Fruit fly (Drosophila melanogaster) whole organism, embryonic: ENCODE measurements around the gene Osi17.

Experiments
- Blimp-1 ChIP-seq: fragments of 200-800 bp; sonication (Bioruptor generic); optimal IDR thresholded peaks from 3 replicates; lab custom pipeline; 2018; ENCODE audit warnings: missing biosample characterization, missing genetic modification characterization, mild to moderate bottlenecking, moderate library complexity, missing genetic modification reagents
- CG10431 ChIP-seq: fragments of 200-800 bp; sonication (Bioruptor generic); optimal IDR thresholded peaks from 3 replicates; lab custom pipeline; 2018; ENCODE audit warnings: missing biosample characterization, mild to moderate bottlenecking, missing genetic modification characterization
- CG12104 ChIP-seq: fragments of 200-800 bp; sonication (Bioruptor generic); optimal IDR thresholded peaks from 3 replicates; lab custom pipeline; 2016; ENCODE audit warnings: missing biosample characterization, missing genetic modification characterization
- CG15514 ChIP-seq: fragments of 200-800 bp; sonication (Bioruptor generic); optimal IDR thresholded peaks from 3 replicates; lab custom pipeline; 2017; ENCODE audit warnings: missing biosample characterization, missing genetic modification characterization, mild to moderate bottlenecking, moderate library complexity, missing genetic modification reagents
- CG17186 ChIP-seq: fragments of 200-800 bp; sonication (Bioruptor generic); optimal IDR thresholded peaks from 3 replicates; lab custom pipeline; 2017; ENCODE audit warnings: missing biosample characterization, missing genetic modification reagents, missing genetic modification characterization
- CG4730 ChIP-seq: fragments of 200-800 bp; sonication (Bioruptor generic); IDR thresholded peaks from 2 replicates; pipeline ENCODE4 v1.3.6; 2022; ENCODE audit warnings: missing biosample characterization, missing genetic modification characterization
- CG5180 ChIP-seq: fragments of 200-800 bp; sonication (Bioruptor generic); optimal IDR thresholded peaks from 3 replicates; lab custom pipeline; 2017; ENCODE audit warnings: missing biosample characterization, missing genetic modification characterization, mild to moderate bottlenecking, moderate library complexity, missing genetic modification reagents
- CG6854 ChIP-seq: fragments of 200-800 bp; sonication (Bioruptor generic); optimal IDR thresholded peaks from 3 replicates; lab custom pipeline; 2017; ENCODE audit warnings: missing biosample characterization, mild to moderate bottlenecking, missing genetic modification characterization
- CG7963 ChIP-seq: fragments of 200-800 bp; sonication (Bioruptor generic); IDR thresholded peaks from 3 replicates; pipeline ENCODE4 v1.3.6; 2022; ENCODE audit warnings: missing biosample characterization, missing genetic modification characterization; ENCODE audit not compliant: partially characterized antibody
- CG8478 ChIP-seq: fragments of >200 bp; optimal IDR thresholded peaks from 2 replicates; lab custom pipeline; 2018
- CG9609 ChIP-seq: fragments of 200-800 bp; sonication (Bioruptor generic); optimal IDR thresholded peaks from 3 replicates; lab custom pipeline; 2016; ENCODE audit warnings: missing biosample characterization, missing genetic modification characterization
- CoRest ChIP-seq: fragments of 200-800 bp; sonication (Bioruptor generic); optimal IDR thresholded peaks from 3 replicates; lab custom pipeline; 2018; ENCODE audit warnings: missing biosample characterization, mild to moderate bottlenecking, missing genetic modification characterization, moderate library complexity
- D ChIP-seq, 2 experiments: fragments of 200-800 bp in 1 of 2; fragments of >200 bp in 1 of 2; sonication (Bioruptor generic) in 1 of 2; optimal IDR thresholded peaks; 2 replicates in 1 of 2; 3 replicates in 1 of 2; lab custom pipeline; 2017; ENCODE audit warnings: mild to moderate bottlenecking in 1 of 2, missing biosample characterization in 1 of 2, missing genetic modification characterization in 1 of 2, missing genetic modification reagents in 1 of 2
- Dll ChIP-seq: fragments of 200-800 bp; sonication (Bioruptor generic); IDR thresholded peaks from 4 replicates; pipeline ENCODE4 v1.3.6; 2022; ENCODE audit warnings: missing biosample characterization, missing genetic modification characterization; ENCODE audit not compliant: partially characterized antibody
- Eip74EF ChIP-seq, 2 experiments: fragments of 200-800 bp in 1 of 2; fragments of >200 bp in 1 of 2; sonication (Bioruptor generic) in 1 of 2; optimal IDR thresholded peaks; 2 replicates each; lab custom pipeline; 2017 to 2019; ENCODE audit warnings: missing biosample characterization in 2 of 2, missing genetic modification characterization in 2 of 2, mild to moderate bottlenecking in 1 of 2, moderate library complexity in 1 of 2
- Fer2 ChIP-seq: fragments of 200-800 bp; sonication (Bioruptor generic); optimal IDR thresholded peaks from 2 replicates; lab custom pipeline; 2018; ENCODE audit warnings: missing biosample characterization, mild to moderate bottlenecking, missing genetic modification characterization, moderate library complexity
- Fer3 ChIP-seq: fragments of 200-800 bp; sonication (Bioruptor generic); optimal IDR thresholded peaks from 2 replicates; lab custom pipeline; 2018; ENCODE audit warnings: missing biosample characterization, mild to moderate bottlenecking, missing genetic modification characterization, moderate library complexity
- HLHmδ ChIP-seq: fragments of 200-800 bp; sonication (Bioruptor generic); optimal IDR thresholded peaks from 2 replicates; lab custom pipeline; 2018; ENCODE audit warnings: missing biosample characterization, mild to moderate bottlenecking, missing genetic modification characterization, moderate library complexity
- Mes4 ChIP-seq: fragments of 200-800 bp; sonication (Bioruptor generic); optimal IDR thresholded peaks from 2 replicates; lab custom pipeline; 2016; ENCODE audit warnings: missing biosample characterization, missing genetic modification characterization
- Opbp ChIP-seq: fragments of 200-800 bp; sonication (Bioruptor generic); IDR thresholded peaks from 3 replicates; pipeline ENCODE4 v1.3.6; 2022; ENCODE audit warnings: missing biosample characterization, missing genetic modification characterization; ENCODE audit not compliant: partially characterized antibody
- Ravus ChIP-seq: fragments of 200-800 bp; sonication (Bioruptor generic); IDR thresholded peaks from 2 replicates; pipeline ENCODE4 v1.3.6; 2022; ENCODE audit warnings: missing biosample characterization, missing genetic modification characterization
- Sin3A ChIP-seq: fragments of >200 bp; optimal IDR thresholded peaks from 2 replicates; lab custom pipeline; 2018
- Sry-β ChIP-seq: fragments of 200-800 bp; sonication (Bioruptor generic); optimal IDR thresholded peaks from 2 replicates; lab custom pipeline; 2018; ENCODE audit warnings: missing biosample characterization, mild to moderate bottlenecking, missing genetic modification characterization, moderate library complexity
- Stat92E ChIP-seq, 3 experiments: fragments of >200 bp in 2 of 3; fragments of 200-800 bp in 1 of 3; sonication (Bioruptor generic) in 1 of 3; optimal IDR thresholded peaks; 2 replicates each; lab custom pipeline; 2017 to 2019; ENCODE audit warnings: missing biosample characterization in 3 of 3, missing genetic modification characterization in 3 of 3, mild to moderate bottlenecking in 1 of 3, moderate library complexity in 1 of 3
- TFAM ChIP-seq: fragments of 200-800 bp; sonication (Bioruptor generic); optimal IDR thresholded peaks from 2 replicates; lab custom pipeline; 2017; ENCODE audit warnings: missing biosample characterization, missing genetic modification characterization, inconsistent platforms
- Xrp1 ChIP-seq: fragments of 200-800 bp; sonication (Bioruptor generic); IDR thresholded peaks from 2 replicates; pipeline ENCODE4 v1.3.6; 2022; ENCODE audit warnings: missing biosample characterization, missing genetic modification characterization
- abd-A ChIP-seq: fragments of 200-800 bp; sonication (Bioruptor generic); optimal IDR thresholded peaks from 3 replicates; lab custom pipeline; 2019; ENCODE audit warnings: missing biosample characterization, mild to moderate bottlenecking, missing genetic modification characterization, moderate library complexity
- ash1 ChIP-seq: fragments of 200-800 bp; sonication (Bioruptor generic); optimal IDR thresholded peaks from 2 replicates; lab custom pipeline; 2018; ENCODE audit warnings: missing biosample characterization, mild to moderate bottlenecking, missing genetic modification characterization
- chm ChIP-seq: fragments of 200-800 bp; sonication (Bioruptor generic); IDR thresholded peaks from 2 replicates; pipeline ENCODE4 v1.3.6; 2022; ENCODE audit warnings: missing biosample characterization, missing genetic modification characterization
- corto ChIP-seq: fragments of 200-800 bp; sonication (Bioruptor generic); optimal IDR thresholded peaks from 2 replicates; lab custom pipeline; 2016; ENCODE audit warnings: missing biosample characterization, mild to moderate bottlenecking, missing genetic modification characterization, moderate library complexity
- croc ChIP-seq: fragments of 200-800 bp; sonication (Bioruptor generic); conservative IDR thresholded peaks from 3 replicates; pipeline ENCODE4 v1.3.6; 2022; ENCODE audit warnings: missing biosample characterization, missing genetic modification characterization
- da ChIP-seq: fragments of 200-800 bp; sonication (Bioruptor generic); optimal IDR thresholded peaks from 2 replicates; lab custom pipeline; 2016; ENCODE audit warnings: missing biosample characterization, missing genetic modification characterization
- dmrt99B ChIP-seq: fragments of 200-800 bp; sonication (Bioruptor generic); optimal IDR thresholded peaks from 2 replicates; lab custom pipeline; 2018; ENCODE audit warnings: missing biosample characterization, mild to moderate bottlenecking, missing genetic modification characterization, moderate library complexity
- gcm ChIP-seq: fragments of 200-800 bp; sonication (Bioruptor generic); optimal IDR thresholded peaks from 2 replicates; lab custom pipeline; 2019; ENCODE audit warnings: missing biosample characterization, mild to moderate bottlenecking, missing genetic modification characterization, moderate library complexity
- ind ChIP-seq: fragments of 200-800 bp; sonication (Bioruptor generic); optimal IDR thresholded peaks from 3 replicates; lab custom pipeline; 2016; ENCODE audit warnings: missing biosample characterization, missing genetic modification characterization
- lov ChIP-seq, 2 experiments: fragments of 200-800 bp in 1 of 2; fragments of >200 bp in 1 of 2; sonication (Bioruptor generic) in 1 of 2; IDR thresholded peaks in 1 of 2; optimal IDR thresholded peaks in 1 of 2; 2 replicates in 1 of 2; 3 replicates in 1 of 2; pipeline versions ENCODE4 v1.3.6 to Lab custom; 2017 to 2022; ENCODE audit warnings: missing biosample characterization in 1 of 2, missing genetic modification characterization in 1 of 2
- mirr ChIP-seq: fragments of 200-800 bp; sonication (Bioruptor generic); optimal IDR thresholded peaks from 3 replicates; lab custom pipeline; 2018; ENCODE audit warnings: missing biosample characterization, mild to moderate bottlenecking, missing genetic modification characterization
- nerfin-2 ChIP-seq: fragments of 200-800 bp; sonication (Bioruptor generic); IDR thresholded peaks from 2 replicates; pipeline ENCODE4 v1.3.6; 2022; ENCODE audit warnings: missing biosample characterization, missing genetic modification characterization; ENCODE audit not compliant: partially characterized antibody
- pfk ChIP-seq: fragments of 200-800 bp; sonication (Bioruptor generic); optimal IDR thresholded peaks from 2 replicates; lab custom pipeline; 2018; ENCODE audit warnings: missing biosample characterization, mild to moderate bottlenecking, missing genetic modification characterization, moderate library complexity
- psq ChIP-seq: fragments of 200-800 bp; sonication (Bioruptor generic); optimal IDR thresholded peaks from 2 replicates; lab custom pipeline; 2017; ENCODE audit warnings: missing biosample characterization, missing genetic modification characterization
- ranshi ChIP-seq: fragments of 200-800 bp; sonication (Bioruptor generic); IDR thresholded peaks from 2 replicates; pipeline ENCODE4 v1.3.6; 2022; ENCODE audit warnings: missing biosample characterization, missing genetic modification characterization
- repo ChIP-seq: fragments of 200-800 bp; sonication (Bioruptor generic); optimal IDR thresholded peaks from 2 replicates; lab custom pipeline; 2016; ENCODE audit warnings: missing biosample characterization, missing genetic modification characterization
- shn ChIP-seq: fragments of 200-800 bp; sonication (Bioruptor generic); optimal IDR thresholded peaks from 3 replicates; lab custom pipeline; 2016; ENCODE audit warnings: missing biosample characterization, missing genetic modification characterization
- slbo ChIP-seq: fragments of 200-800 bp; sonication (Bioruptor generic); IDR thresholded peaks from 2 replicates; pipeline ENCODE4 v1.3.6; 2022; ENCODE audit warnings: missing biosample characterization, missing genetic modification characterization
- slp2 ChIP-seq: fragments of 200-800 bp; sonication (Bioruptor generic); optimal IDR thresholded peaks from 2 replicates; lab custom pipeline; 2016; ENCODE audit warnings: missing biosample characterization, missing genetic modification characterization
- stwl ChIP-seq: fragments of 200-800 bp; sonication (Bioruptor generic); optimal IDR thresholded peaks from 3 replicates; lab custom pipeline; 2018; ENCODE audit warnings: missing biosample characterization, mild to moderate bottlenecking, missing genetic modification characterization, moderate library complexity
- vfl ChIP-seq: fragments of 200-800 bp; sonication (Bioruptor generic); optimal IDR thresholded peaks from 2 replicates; lab custom pipeline; 2016; ENCODE audit warnings: missing biosample characterization, missing genetic modification characterization
- wor ChIP-seq: fragments of 200-800 bp; sonication (Bioruptor generic); IDR thresholded peaks from 2 replicates; pipeline ENCODE4 v1.3.6; 2022; ENCODE audit warnings: missing biosample characterization, missing genetic modification characterization
- zen ChIP-seq: fragments of 200-800 bp; sonication (Bioruptor generic); optimal IDR thresholded peaks from 3 replicates; lab custom pipeline; 2018; ENCODE audit warnings: missing biosample characterization, mild to moderate bottlenecking, missing genetic modification characterization, moderate library complexity

The Osi17 gene

dm6 chr3R:6368100-6368499 lies 56.5 kb downstream of the Osi17 start, which contains the start of gene CG42724 (continued):
- TF ChIP-seq zen (tag; lab: Kevin White, UChicago) (no peak), Stat92E (GFP tag; optimal IDR thresholded peaks at IDR 0.05; lab: Kevin White, UChicago) (no peak), CG17186 (peak; percentile 52), Fer2 (tag; lab: Kevin White, UChicago) (no peak), da (GFP tag; lab: Kevin White, UChicago) (peak; percentile 34), nerfin-2 (GFP tag; lab: Robert Waterston, UW) (no peak), Sry-β (GFP tag; lab: Kevin White, UChicago) (no peak), ash1 (GFP tag; lab: Kevin White, UChicago) (no peak), psq (GFP tag; lab: Kevin White, UChicago) (no peak), CG12104 (GFP tag; lab: Kevin White, UChicago) (no peak), Blimp-1 (GFP tag; lab: Kevin White, UChicago) (no peak), chm (GFP tag; lab: Robert Waterston, UW) (no peak), Opbp (GFP tag; lab: Robert Waterston, UW) (no peak), CG9609 (peak; percentile 68), TFAM (no peak), vfl (GFP tag; lab: Kevin White, UChicago) (peak; percentile 37), mirr (GFP tag; lab: Kevin White, UChicago) (no peak), abd-A (tag; lab: Kevin White, UChicago) (no peak), stwl (tag; lab: Kevin White, UChicago) (peak; percentile 57), CG7963 (GFP tag; lab: Robert Waterston, UW) (no peak), CG8478 (lab: Kevin White, UChicago) (no peak), corto (no peak), Fer3 (no peak), CG5180 (GFP tag; lab: Kevin White, UChicago) (no peak), Ravus (GFP tag; lab: Robert Waterston, UW) (no peak), lov (optimal IDR thresholded peaks at IDR 0.05; lab: Kevin White, UChicago) (no peak), lov (GFP tag; IDR thresholded peaks at IDR 0.05; lab: Robert Waterston, UW) (0 out of 3 replicates have a peak, but pooled peaks have one; percentile 32), CG6854 (GFP tag; lab: Kevin White, UChicago) (no peak), CG4730 (GFP tag; lab: Robert Waterston, UW) (peak; percentile 36; the same call in 1 of the 2 replicates), CG15514 (no peak), Xrp1 (GFP tag; lab: Robert Waterston, UW) (peak; percentile 64), CoRest (no peak), Sin3A (lab: Kevin White, UChicago) (peak; percentile 83), HLHmδ (GFP tag; lab: Kevin White, UChicago) (no peak), ind (peak; percentile 65), slbo (peak; percentile 77), gcm (no peak), wor (GFP tag; lab: Robert Waterston, UW) (peak; percentile 15; the same call in 1 of the 2 replicates), D (optimal IDR thresholded peaks at IDR 0.05; lab: Kevin White, UChicago) (peak; percentile 72), D (GFP tag; optimal IDR thresholded peaks at IDR 0.05; lab: Kevin White, UChicago) (no peak), Mes4 (peak; percentile 47), Eip74EF (GFP tag; optimal IDR thresholded peaks at IDR 0.05; lab: Kevin White, UChicago) (no peak), shn (GFP tag; lab: Kevin White, UChicago) (peak; percentile 68), dmrt99B (tag; lab: Kevin White, UChicago) (no peak), ranshi (GFP tag; lab: Robert Waterston, UW) (peak; percentile 72), slp2 (GFP tag; lab: Kevin White, UChicago) (peak; percentile 39), Dll (GFP tag; lab: Robert Waterston, UW) (no peak; the same call in 2 of the 4 replicates), repo (GFP tag; lab: Kevin White, UChicago) (peak; percentile 61), croc (peak; percentile 35; the same call in 1 of the 3 replicates), CG10431 (GFP tag; lab: Kevin White, UChicago) (no peak), pfk (GFP tag; lab: Kevin White, UChicago) (no peak)
